Worm (Caenorhabditis elegans) whole organism, L4 larva: ENCODE results near the gene F18E9.1.

Source experiments
- D1046.2 ChIP-seq: fragments of 200-800 bp; sonication (Bioruptor generic); IDR thresholded peaks from 2 replicates; pipeline ENCODE4 v1.3.6; 2022; ENCODE audit warnings: missing genetic modification characterization, missing compliant biosample characterization
- F10B5.3 ChIP-seq: sonication (generic microtip); optimal IDR thresholded peaks from 2 replicates; lab custom pipeline; 2016; ENCODE audit warnings: mild to moderate bottlenecking, missing genetic modification characterization, missing compliant biosample characterization
- F26F4.8 ChIP-seq: fragments of 200-800 bp; sonication (Bioruptor generic); conservative IDR thresholded peaks from 2 replicates; pipeline ENCODE4 v1.3.6; 2022; ENCODE audit warnings: missing genetic modification characterization, missing compliant biosample characterization
- F37D6.2 ChIP-seq: sonication (generic microtip); optimal IDR thresholded peaks from 2 replicates; lab custom pipeline; 2016; ENCODE audit warnings: mild to moderate bottlenecking, missing genetic modification characterization, missing compliant biosample characterization
- F44E2.7 ChIP-seq: fragments of 200-800 bp; sonication (Bioruptor generic); IDR thresholded peaks from 2 replicates; pipeline ENCODE4 v2.1.2; 2022; ENCODE audit warnings: missing genetic modification characterization, missing compliant biosample characterization
- R02D3.7 ChIP-seq: fragments of 150-350 bp; sonication (generic microtip); optimal IDR thresholded peaks from 3 replicates; lab custom pipeline; 2014; ENCODE audit warnings: missing biosample characterization, missing genetic modification characterization
- T26A8.4 ChIP-seq: fragments of 200-800 bp; sonication (Bioruptor generic); IDR thresholded peaks from 2 replicates; pipeline ENCODE4 v1.3.6; 2022; ENCODE audit warnings: missing genetic modification characterization, missing compliant biosample characterization
- Y105C5A.15 ChIP-seq: fragments of 200-800 bp; sonication (Bioruptor generic); IDR thresholded peaks from 2 replicates; pipeline ENCODE4 v1.3.6; 2022; ENCODE audit warnings: missing genetic modification characterization, missing compliant biosample characterization
- Y75B8A.6 ChIP-seq: fragments of 200-800 bp; sonication (Bioruptor generic); IDR thresholded peaks from 2 replicates; pipeline ENCODE4 v1.3.6; 2022; ENCODE audit warnings: missing genetic modification reagents, missing genetic modification characterization, missing compliant biosample characterization
- ZK337.2 ChIP-seq: fragments of 200-800 bp; sonication (Bioruptor generic); IDR thresholded peaks from 2 replicates; pipeline ENCODE4 v1.3.6; 2022; ENCODE audit warnings: missing genetic modification reagents, missing genetic modification characterization, missing compliant biosample characterization
- ZK546.5 ChIP-seq, 2 experiments: sonication (generic microtip); optimal IDR thresholded peaks; 2 replicates each; lab custom pipeline; 2017; ENCODE audit warnings: missing biosample characterization in 2 of 2, missing genetic modification characterization in 2 of 2
- aha-1 ChIP-seq: fragments of 150-350 bp; peaks from one replicate; lab custom pipeline; 2014; ENCODE audit warnings: missing biosample characterization, missing genetic modification characterization
- arid-1 ChIP-seq: fragments of 200-800 bp; sonication (Bioruptor generic); conservative IDR thresholded peaks from 2 replicates; pipeline ENCODE4 v1.3.6; 2022; ENCODE audit warnings: missing genetic modification reagents, missing genetic modification characterization, missing compliant biosample characterization
- ceh-20 ChIP-seq: fragments of 200-800 bp; sonication (Bioruptor generic); IDR thresholded peaks from 2 replicates; pipeline ENCODE4 v1.3.6; 2022; ENCODE audit warnings: missing genetic modification reagents, missing genetic modification characterization, missing compliant biosample characterization
- ceh-82 ChIP-seq: sonication (generic microtip); optimal IDR thresholded peaks from 2 replicates; lab custom pipeline; 2017; ENCODE audit warnings: missing biosample characterization, missing genetic modification characterization
- ces-1 ChIP-seq: fragments of 150-350 bp; sonication (generic microtip); optimal IDR thresholded peaks from 4 replicates; lab custom pipeline; 2014; ENCODE audit warnings: missing biosample characterization, missing genetic modification reagents, missing genetic modification characterization
- ctbp-1 ChIP-seq: fragments of 200-800 bp; sonication (Bioruptor generic); IDR thresholded peaks from 2 replicates; pipeline ENCODE4 v1.3.6; 2022; ENCODE audit warnings: missing genetic modification reagents, missing genetic modification characterization, missing compliant biosample characterization
- daf-8 ChIP-seq: fragments of 200-800 bp; sonication (Bioruptor generic); IDR thresholded peaks from 2 replicates; pipeline ENCODE4 v1.3.6; 2022; ENCODE audit warnings: missing genetic modification characterization, missing compliant biosample characterization
- dmd-9 ChIP-seq: fragments of 200-800 bp; sonication (Bioruptor generic); IDR thresholded peaks from 2 replicates; pipeline ENCODE4 v1.3.6; 2022; ENCODE audit warnings: missing genetic modification reagents, missing genetic modification characterization, missing compliant biosample characterization
- dpl-1 ChIP-seq: fragments of 150-350 bp; optimal IDR thresholded peaks from 2 replicates; lab custom pipeline; 2014; ENCODE audit warnings: missing biosample characterization, missing genetic modification reagents, missing genetic modification characterization
- egl-43 ChIP-seq: fragments of 200-800 bp; sonication (Bioruptor generic); IDR thresholded peaks from 2 replicates; pipeline ENCODE4 v1.3.6; 2022; ENCODE audit warnings: missing genetic modification reagents, missing genetic modification characterization, missing compliant biosample characterization
- fkh-10 ChIP-seq: fragments of 150-350 bp; optimal IDR thresholded peaks from 2 replicates; lab custom pipeline; 2014; ENCODE audit warnings: missing biosample characterization, missing genetic modification reagents, missing genetic modification characterization
- jun-1 ChIP-seq: fragments of 150-350 bp; optimal IDR thresholded peaks from 2 replicates; lab custom pipeline; 2014; ENCODE audit warnings: missing biosample characterization, missing genetic modification reagents, missing genetic modification characterization
- lin-1 ChIP-seq: fragments of 200-800 bp; sonication (Bioruptor generic); IDR thresholded peaks from 2 replicates; pipeline ENCODE4 v1.3.6; 2022; ENCODE audit warnings: missing genetic modification reagents, missing genetic modification characterization, missing compliant biosample characterization
- lin-15B ChIP-seq: fragments of 150-350 bp; sonication (generic microtip); optimal IDR thresholded peaks from 3 replicates; lab custom pipeline; 2014; ENCODE audit warnings: missing biosample characterization, missing genetic modification characterization
- lin-29 ChIP-seq: fragments of 200-800 bp; sonication (Bioruptor generic); IDR thresholded peaks from 2 replicates; pipeline ENCODE4 v1.3.6; 2022; ENCODE audit warnings: missing genetic modification reagents, missing genetic modification characterization, missing compliant biosample characterization
- lir-3 ChIP-seq: sonication (generic microtip); optimal IDR thresholded peaks from 2 replicates; lab custom pipeline; 2016; ENCODE audit warnings: mild to moderate bottlenecking, missing genetic modification characterization, missing compliant biosample characterization
- madf-5 ChIP-seq, 2 experiments: fragments of 200-800 bp; sonication (Bioruptor generic); IDR thresholded peaks; 2 replicates each; pipeline ENCODE4 v1.3.6; 2022; ENCODE audit warnings: missing compliant biosample characterization in 2 of 2, missing genetic modification characterization in 2 of 2
- mdt-29 ChIP-seq: fragments of 200-800 bp; sonication (Bioruptor generic); IDR thresholded peaks from 2 replicates; pipeline ENCODE4 v1.3.6; 2022; ENCODE audit warnings: missing genetic modification reagents, missing genetic modification characterization, missing compliant biosample characterization
- mep-1 ChIP-seq: fragments of 150-350 bp; sonication (generic microtip); optimal IDR thresholded peaks from 3 replicates; lab custom pipeline; 2014; ENCODE audit warnings: missing biosample characterization, missing genetic modification characterization
- mes-2 ChIP-seq: sonication (generic microtip); optimal IDR thresholded peaks from 2 replicates; lab custom pipeline; 2016; ENCODE audit warnings: missing genotype, mild to moderate bottlenecking, missing genetic modification characterization, missing compliant biosample characterization; ENCODE audit not compliant: poor library complexity, severe bottlenecking
- nhr-10 ChIP-seq: fragments of 150-350 bp; optimal IDR thresholded peaks from 2 replicates; lab custom pipeline; 2014; ENCODE audit warnings: missing biosample characterization, missing genetic modification characterization
- nhr-11 ChIP-seq: fragments of 150-350 bp; optimal IDR thresholded peaks from 2 replicates; lab custom pipeline; 2014; ENCODE audit warnings: missing biosample characterization, missing genetic modification characterization
- nhr-28 ChIP-seq: fragments of 150-350 bp; optimal IDR thresholded peaks from 2 replicates; lab custom pipeline; 2014; ENCODE audit warnings: missing biosample characterization, missing genetic modification characterization
- nhr-41 ChIP-seq: fragments of 200-800 bp; sonication (Bioruptor generic); IDR thresholded peaks from 2 replicates; pipeline ENCODE4 v1.3.6; 2022; ENCODE audit warnings: missing genetic modification reagents, missing genetic modification characterization, missing compliant biosample characterization
- nhr-42 ChIP-seq: fragments of 200-800 bp; sonication (Bioruptor generic); IDR thresholded peaks from 2 replicates; pipeline ENCODE4 v1.3.6; 2022; ENCODE audit warnings: missing genetic modification characterization, missing compliant biosample characterization
- nhr-6 ChIP-seq: fragments of 150-350 bp; optimal IDR thresholded peaks from 2 replicates; lab custom pipeline; 2014; ENCODE audit warnings: missing biosample characterization, missing genetic modification characterization
- nhr-76 ChIP-seq: fragments of 150-350 bp; optimal IDR thresholded peaks from 2 replicates; lab custom pipeline; 2014; ENCODE audit warnings: missing biosample characterization, missing genetic modification characterization
- php-3 ChIP-seq: fragments of 200-800 bp; sonication (Bioruptor generic); IDR thresholded peaks from 2 replicates; pipeline ENCODE4 v1.3.6; 2022; ENCODE audit warnings: missing genetic modification reagents, missing genetic modification characterization, missing compliant biosample characterization
- rbr-2 ChIP-seq: sonication (generic microtip); optimal IDR thresholded peaks from 2 replicates; lab custom pipeline; 2016; ENCODE audit warnings: missing genotype, missing genetic modification characterization, missing compliant biosample characterization
- set-16 ChIP-seq: fragments of 200-800 bp; sonication (Bioruptor generic); IDR thresholded peaks from 2 replicates; pipeline ENCODE4 v1.3.6; 2022; ENCODE audit warnings: missing genetic modification reagents, missing genetic modification characterization, missing compliant biosample characterization
- snpc-1.2 ChIP-seq: fragments of 200-800 bp; sonication (Bioruptor generic); IDR thresholded peaks from 2 replicates; pipeline ENCODE4 v1.3.6; 2022; ENCODE audit warnings: missing genetic modification reagents, missing genetic modification characterization, missing compliant biosample characterization
- tra-1 ChIP-seq: fragments of 200-800 bp; sonication (Bioruptor generic); IDR thresholded peaks from 2 replicates; pipeline ENCODE4 v1.3.6; 2022; ENCODE audit warnings: missing genetic modification reagents, missing genetic modification characterization, missing compliant biosample characterization
- unc-62 ChIP-seq, 3 experiments: fragments of 150-350 bp in 1 of 3; sonication (generic microtip); optimal IDR thresholded peaks in 2 of 3; peaks in 1 of 3; 1 replicate in 1 of 3; 2 replicates in 2 of 3; lab custom pipeline; 2014 to 2017; ENCODE audit warnings: missing biosample characterization in 3 of 3, missing genetic modification characterization in 3 of 3, missing genetic modification reagents in 3 of 3, missing genotype in 1 of 3
- vab-7 ChIP-seq: fragments of 200-800 bp; sonication (Bioruptor generic); IDR thresholded peaks from 2 replicates; pipeline ENCODE4 v1.3.6; 2022; ENCODE audit warnings: missing genetic modification reagents, missing genetic modification characterization, missing compliant biosample characterization
- zfp-3 ChIP-seq: fragments of 200-800 bp; sonication (Bioruptor generic); conservative IDR thresholded peaks from 2 replicates; pipeline ENCODE4 v1.3.6; 2022; ENCODE audit warnings: missing genetic modification reagents, missing genetic modification characterization, missing compliant biosample characterization
- zip-11 ChIP-seq: fragments of 200-800 bp; sonication (Bioruptor generic); IDR thresholded peaks from 2 replicates; pipeline ENCODE4 v1.3.6; 2022; ENCODE audit warnings: missing genetic modification characterization, missing compliant biosample characterization
- zip-2 ChIP-seq: fragments of 150-350 bp; optimal IDR thresholded peaks from 2 replicates; lab custom pipeline; 2014; ENCODE audit warnings: missing biosample characterization, missing genetic modification characterization
- ztf-7 ChIP-seq: fragments of 150-350 bp; optimal IDR thresholded peaks from 2 replicates; lab custom pipeline; 2014; ENCODE audit warnings: missing biosample characterization, missing genetic modification characterization

The F18E9.1 gene

ce11 chrX:8601235-8601634 lies at the start of gene F18E9.1:
Gene F18E9.1 (plus strand): TSS chrX:8601535.
- TF ChIP-seq Y75B8A.6 (GFP tag; lab: Robert Waterston, UW) = no peak
- no peak for TF ChIP-seq aha-1
- no peak for TF ChIP-seq dmd-9 (GFP tag; lab: Robert Waterston, UW)
- TF ChIP-seq php-3 (GFP tag; lab: Robert Waterston, UW) = no peak
- TF ChIP-seq rbr-2 = no peak
- no peak for TF ChIP-seq ZK337.2 (GFP tag; lab: Robert Waterston, UW)
- TF ChIP-seq ces-1 (GFP tag; lab: Kevin White, UChicago) = no peak
- TF ChIP-seq ceh-20 (GFP tag; lab: Robert Waterston, UW) = no peak
- no peak for TF ChIP-seq nhr-42 (GFP tag; lab: Robert Waterston, UW)
- TF ChIP-seq F44E2.7 = no peak
- TF ChIP-seq set-16 (GFP tag; lab: Robert Waterston, UW) = no peak
- no peak for TF ChIP-seq daf-8 (GFP tag; lab: Robert Waterston, UW)
- no peak for TF ChIP-seq nhr-28 (tag; lab: Kevin White, UChicago)
- TF ChIP-seq egl-43 (GFP tag; lab: Robert Waterston, UW) = no peak

DNA sequence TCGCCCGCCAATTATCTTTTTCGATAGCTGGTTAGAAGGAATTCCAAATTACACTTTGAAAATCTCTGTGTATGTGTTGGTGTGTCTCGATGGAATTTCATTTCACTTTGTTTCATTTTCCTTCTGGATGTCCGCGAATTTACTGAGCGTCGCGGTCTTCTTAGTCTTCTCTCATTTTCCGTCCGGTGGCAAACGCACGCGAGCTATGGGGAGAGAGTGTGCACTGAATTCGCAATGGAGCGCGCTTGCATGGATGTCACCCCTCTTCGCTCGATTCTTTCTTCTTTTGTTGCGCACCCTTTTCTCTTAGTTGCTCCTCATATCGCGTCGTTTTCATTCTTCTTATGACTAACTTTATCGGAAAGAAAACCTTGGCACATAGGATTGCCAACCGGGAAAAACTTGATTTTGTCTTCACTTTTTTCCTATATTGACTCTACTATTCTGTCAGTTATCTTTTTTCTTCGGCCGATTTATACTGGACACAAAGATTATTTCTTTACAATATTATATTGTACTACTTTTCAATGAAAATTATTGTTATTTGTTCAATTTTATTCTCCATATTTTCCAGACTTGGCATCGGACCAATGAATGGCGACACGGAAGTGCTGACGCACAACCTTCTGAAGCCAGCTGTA lies 49.5 kb upstream of the F18E9.1 start, which contains the start of gene dhhc-14:
Gene dhhc-14, plus strand, starts transcription at position 591 of the 641 bp plus-strand sequence.
- TF ChIP-seq Y105C5A.15 (no peak), zip-11 (GFP tag; lab: Robert Waterston, UW) (no peak), F37D6.2 (tag; lab: Kevin White, UChicago) (peak; percentile 5), tra-1 (no peak), mep-1 (peak; percentile 62), nhr-41 (no peak), mes-2 (tag; lab: Kevin White, UChicago) (peak; percentile 58), ceh-82 (tag; lab: Kevin White, UChicago) (no peak), set-16 (GFP tag; lab: Robert Waterston, UW) (peak; percentile 22; the same call in 1 of the 2 replicates), nhr-11 (no peak), ZK337.2 (GFP tag; lab: Robert Waterston, UW) (no peak), jun-1 (tag; lab: Kevin White, UChicago) (no peak), dpl-1 (GFP tag; lab: Kevin White, UChicago) (no peak), unc-62 (GFP tag; optimal IDR thresholded peaks at IDR 0.05 in 1 of 2; lab: Kevin White, UChicago) (peak in 1 of 2 experiments; percentile 24), unc-62 (tag; optimal IDR thresholded peaks at IDR 0.05; lab: Kevin White, UChicago) (no peak), ces-1 (GFP tag; lab: Kevin White, UChicago) (peak; percentile 12), snpc-1.2 (GFP tag; lab: Robert Waterston, UW) (no peak), nhr-28 (tag; lab: Kevin White, UChicago) (peak; percentile 18), lin-1 (no peak), nhr-6 (tag; lab: Kevin White, UChicago) (peak; percentile 53), mdt-29 (no peak), arid-1 (GFP tag; lab: Robert Waterston, UW) (no peak), T26A8.4 (GFP tag; lab: Robert Waterston, UW) (no peak), F26F4.8 (GFP tag; lab: Robert Waterston, UW) (no peak), D1046.2 (GFP tag; lab: Robert Waterston, UW) (no peak), R02D3.7 (no peak), ztf-7 (tag; lab: Kevin White, UChicago) (no peak), lin-29 (GFP tag; lab: Robert Waterston, UW) (no peak), ZK546.5 (tag; optimal IDR thresholded peaks at IDR 0.05; lab: Kevin White, UChicago) (no peak), dmd-9 (GFP tag; lab: Robert Waterston, UW) (no peak), madf-5 (GFP tag; IDR thresholded peaks at IDR 0.05; lab: Robert Waterston, UW) (no peak), fkh-10 (GFP tag; lab: Kevin White, UChicago) (peak; percentile 1), nhr-76 (tag; lab: Kevin White, UChicago) (no peak), lir-3 (tag; lab: Kevin White, UChicago) (no peak), lin-15B (tag; lab: Kevin White, UChicago) (no peak), rbr-2 (peak; percentile 57), zip-2 (tag; lab: Kevin White, UChicago) (no peak), nhr-42 (GFP tag; lab: Robert Waterston, UW) (no peak), ctbp-1 (GFP tag; lab: Robert Waterston, UW) (no peak), vab-7 (no peak), nhr-10 (tag; lab: Kevin White, UChicago) (no peak), F10B5.3 (no peak), zfp-3 (GFP tag; lab: Robert Waterston, UW) (no peak)
